Fruit fly (Drosophila melanogaster) whole organism, embryonic: ENCODE results near the gene CG11920.

Source experiments
- BEAF-32 ChIP-seq: fragments of 200-800 bp; sonication (Bioruptor generic); optimal IDR thresholded peaks from 3 replicates; lab custom pipeline; 2017; ENCODE audit warnings: missing biosample characterization, missing genetic modification characterization, mild to moderate bottlenecking, moderate library complexity, missing genetic modification reagents
- CG10267 ChIP-seq: fragments of 200-800 bp; sonication (Bioruptor generic); optimal IDR thresholded peaks from 2 replicates; lab custom pipeline; 2018; ENCODE audit warnings: missing biosample characterization, mild to moderate bottlenecking, missing genetic modification characterization, moderate library complexity
- CG12391 ChIP-seq: fragments of 200-800 bp; sonication (Bioruptor generic); optimal IDR thresholded peaks from 3 replicates; lab custom pipeline; 2018; ENCODE audit warnings: missing biosample characterization, mild to moderate bottlenecking, missing genetic modification characterization, moderate library complexity
- CG12659 ChIP-seq: fragments of 200-800 bp; sonication (Bioruptor generic); optimal IDR thresholded peaks from 3 replicates; lab custom pipeline; 2017; ENCODE audit warnings: mild to moderate bottlenecking, missing biosample characterization, missing genetic modification reagents, missing genetic modification characterization
- CG13287 ChIP-seq: fragments of 200-800 bp; sonication (Bioruptor generic); IDR thresholded peaks from 2 replicates; pipeline ENCODE4 v1.3.6; 2022; ENCODE audit warnings: missing biosample characterization, missing genetic modification characterization; ENCODE audit not compliant: partially characterized antibody
- CG14710 ChIP-seq: fragments of 200-800 bp; sonication (Bioruptor generic); optimal IDR thresholded peaks from 3 replicates; lab custom pipeline; 2019; ENCODE audit warnings: missing biosample characterization, mild to moderate bottlenecking, missing genetic modification characterization, moderate library complexity
- CG16779 ChIP-seq: fragments of 200-800 bp; sonication (Bioruptor generic); IDR thresholded peaks from 2 replicates; pipeline ENCODE4 v1.3.6; 2022; ENCODE audit warnings: missing biosample characterization, missing genetic modification characterization
- CG17361 ChIP-seq: fragments of 200-800 bp; sonication (Bioruptor generic); IDR thresholded peaks from 3 replicates; pipeline ENCODE4 v1.3.6; 2022; ENCODE audit warnings: missing biosample characterization, missing genetic modification characterization
- CG1792 ChIP-seq: fragments of 200-800 bp; sonication (Bioruptor generic); optimal IDR thresholded peaks from 2 replicates; lab custom pipeline; 2016; ENCODE audit warnings: missing biosample characterization, missing genetic modification characterization
- CG18011 ChIP-seq: fragments of 200-800 bp; sonication (Bioruptor generic); optimal IDR thresholded peaks from 2 replicates; lab custom pipeline; 2017; ENCODE audit warnings: missing biosample characterization, missing genetic modification characterization, mild to moderate bottlenecking, moderate library complexity, missing genotype
- CG18764 ChIP-seq: fragments of 200-800 bp; sonication (Bioruptor generic); optimal IDR thresholded peaks from 3 replicates; lab custom pipeline; 2016; ENCODE audit warnings: missing biosample characterization, missing genetic modification characterization
- CG2116 ChIP-seq: fragments of 200-800 bp; sonication (Bioruptor generic); optimal IDR thresholded peaks from 3 replicates; lab custom pipeline; 2018; ENCODE audit warnings: missing biosample characterization, mild to moderate bottlenecking, missing genetic modification characterization
- CG30020 ChIP-seq: fragments of 200-800 bp; optimal IDR thresholded peaks from 2 replicates; lab custom pipeline; 2019; ENCODE audit warnings: missing biosample characterization, mild to moderate bottlenecking, missing genetic modification characterization, moderate library complexity
- CG3065 ChIP-seq: fragments of 200-800 bp; sonication (Bioruptor generic); optimal IDR thresholded peaks from 2 replicates; lab custom pipeline; 2016; ENCODE audit warnings: missing biosample characterization, missing genetic modification characterization
- CG32767 ChIP-seq: fragments of 200-800 bp; sonication (Bioruptor generic); IDR thresholded peaks from 2 replicates; pipeline ENCODE4 v1.3.6; 2022; ENCODE audit warnings: missing biosample characterization, missing genetic modification characterization
- CG43689 ChIP-seq: fragments of 200-800 bp; sonication (Bioruptor generic); IDR thresholded peaks from 2 replicates; pipeline ENCODE4 v1.3.6; 2022; ENCODE audit warnings: missing biosample characterization, missing genetic modification characterization
- CG4617 ChIP-seq: fragments of 200-800 bp; sonication (Bioruptor generic); optimal IDR thresholded peaks from 3 replicates; lab custom pipeline; 2016; ENCODE audit warnings: missing biosample characterization, missing genetic modification characterization, borderline replicate concordance
- CG4820 ChIP-seq: fragments of 200-800 bp; sonication (Bioruptor generic); optimal IDR thresholded peaks from 3 replicates; lab custom pipeline; 2016; ENCODE audit warnings: missing biosample characterization, missing genetic modification characterization
- CG8388 ChIP-seq: fragments of 200-800 bp; sonication (Bioruptor generic); optimal IDR thresholded peaks from 2 replicates; lab custom pipeline; 2019; ENCODE audit warnings: missing biosample characterization, mild to moderate bottlenecking, missing genetic modification characterization, moderate library complexity
- CG9797 ChIP-seq: fragments of 200-800 bp; sonication (Bioruptor generic); optimal IDR thresholded peaks from 3 replicates; lab custom pipeline; 2018; ENCODE audit warnings: missing biosample characterization, mild to moderate bottlenecking, missing genetic modification characterization
- Dbx ChIP-seq: fragments of 200-800 bp; sonication (Bioruptor generic); IDR thresholded peaks from 3 replicates; pipeline ENCODE4 v1.3.6; 2022; ENCODE audit warnings: missing biosample characterization, missing genetic modification characterization
- Ets65A ChIP-seq: fragments of 200-800 bp; sonication (Bioruptor generic); peaks from one replicate; lab custom pipeline; 2016; ENCODE audit warnings: missing biosample characterization, missing genetic modification characterization
- Gug ChIP-seq: fragments of 200-800 bp; sonication (Bioruptor generic); IDR thresholded peaks from 4 replicates; pipeline ENCODE4 v1.3.6; 2022; ENCODE audit warnings: missing biosample characterization, missing genetic modification characterization
- HLH54F ChIP-seq: fragments of 200-800 bp; sonication (Bioruptor generic); optimal IDR thresholded peaks from 3 replicates; lab custom pipeline; 2016; ENCODE audit warnings: missing biosample characterization, missing genetic modification characterization
- Hmr ChIP-seq: fragments of 200-800 bp; sonication (Bioruptor generic); optimal IDR thresholded peaks from 3 replicates; lab custom pipeline; 2017; ENCODE audit warnings: mild to moderate bottlenecking, missing biosample characterization, missing genetic modification reagents, missing genetic modification characterization
- Hr39 ChIP-seq: fragments of >200 bp; optimal IDR thresholded peaks from 2 replicates; lab custom pipeline; 2017
- MBD-R2 ChIP-seq: fragments of 200-800 bp; sonication (Bioruptor generic); IDR thresholded peaks from 2 replicates; pipeline ENCODE4 v1.3.6; 2022; ENCODE audit warnings: missing biosample characterization, missing genetic modification characterization
- Mes4 ChIP-seq: fragments of 200-800 bp; sonication (Bioruptor generic); optimal IDR thresholded peaks from 2 replicates; lab custom pipeline; 2016; ENCODE audit warnings: missing biosample characterization, missing genetic modification characterization
- Mrtf ChIP-seq: fragments of 200-800 bp; sonication (Bioruptor generic); IDR thresholded peaks from 3 replicates; pipeline ENCODE4 v1.3.6; 2022; ENCODE audit warnings: missing biosample characterization, missing genetic modification characterization
- PHDP ChIP-seq: fragments of 200-800 bp; sonication (Bioruptor generic); optimal IDR thresholded peaks from 3 replicates; lab custom pipeline; 2018; ENCODE audit warnings: missing biosample characterization, mild to moderate bottlenecking, missing genetic modification characterization, moderate library complexity
- Sry-β ChIP-seq: fragments of 200-800 bp; sonication (Bioruptor generic); optimal IDR thresholded peaks from 2 replicates; lab custom pipeline; 2018; ENCODE audit warnings: missing biosample characterization, mild to moderate bottlenecking, missing genetic modification characterization, moderate library complexity
- amos ChIP-seq: fragments of 200-800 bp; sonication (Bioruptor generic); IDR thresholded peaks from 2 replicates; pipeline ENCODE4 v1.3.6; 2022; ENCODE audit warnings: missing biosample characterization, missing genetic modification characterization; ENCODE audit not compliant: partially characterized antibody
- chif ChIP-seq, 2 experiments: fragments of 200-800 bp; sonication (Bioruptor generic); optimal IDR thresholded peaks; 3 replicates each; lab custom pipeline; 2016; ENCODE audit warnings: missing biosample characterization in 2 of 2, missing genetic modification characterization in 2 of 2
- klu ChIP-seq: fragments of 200-800 bp; sonication (Bioruptor generic); IDR thresholded peaks from 2 replicates; pipeline ENCODE4 v1.3.6; 2022; ENCODE audit warnings: missing biosample characterization, missing genetic modification characterization
- lola ChIP-seq, 3 experiments: fragments of >200 bp in 2 of 3; fragments of 200-800 bp in 1 of 3; sonication (Bioruptor generic) in 1 of 3; optimal IDR thresholded peaks; 2 replicates each; lab custom pipeline; 2017 to 2019; ENCODE audit warnings: missing biosample characterization in 3 of 3, missing genetic modification characterization in 3 of 3, mild to moderate bottlenecking in 1 of 3, moderate library complexity in 1 of 3
- mld ChIP-seq: fragments of 200-800 bp; sonication (Bioruptor generic); IDR thresholded peaks from 3 replicates; pipeline ENCODE4 v1.3.6; 2022; ENCODE audit warnings: missing biosample characterization, missing genetic modification characterization; ENCODE audit not compliant: partially characterized antibody
- p53 ChIP-seq: fragments of 200-800 bp; sonication (Bioruptor generic); optimal IDR thresholded peaks from 2 replicates; lab custom pipeline; 2016; ENCODE audit warnings: missing biosample characterization, missing genetic modification characterization
- peb ChIP-seq: fragments of 200-800 bp; sonication (Bioruptor generic); IDR thresholded peaks from 2 replicates; pipeline ENCODE4 v1.3.6; 2022; ENCODE audit warnings: missing biosample characterization, missing genetic modification characterization
- pzg ChIP-seq: fragments of 200-800 bp; sonication (Bioruptor generic); optimal IDR thresholded peaks from 3 replicates; lab custom pipeline; 2018; ENCODE audit warnings: missing biosample characterization, mild to moderate bottlenecking, missing genetic modification characterization, moderate library complexity
- sc ChIP-seq, 3 experiments: fragments of >200 bp in 2 of 3; fragments of 200-800 bp in 1 of 3; sonication (Bioruptor generic) in 1 of 3; optimal IDR thresholded peaks; 2 replicates in 2 of 3; 3 replicates in 1 of 3; lab custom pipeline; 2017; ENCODE audit warnings: mild to moderate bottlenecking in 1 of 3, missing biosample characterization in 1 of 3, missing genetic modification characterization in 1 of 3, missing genetic modification reagents in 1 of 3
- sna ChIP-seq: fragments of 200-800 bp; sonication (Bioruptor generic); IDR thresholded peaks from 2 replicates; pipeline ENCODE4 v1.3.6; 2022; ENCODE audit warnings: missing biosample characterization, missing genetic modification characterization; ENCODE audit not compliant: partially characterized antibody
- stwl ChIP-seq: fragments of 200-800 bp; sonication (Bioruptor generic); optimal IDR thresholded peaks from 3 replicates; lab custom pipeline; 2018; ENCODE audit warnings: missing biosample characterization, mild to moderate bottlenecking, missing genetic modification characterization, moderate library complexity
- z ChIP-seq: fragments of 200-800 bp; sonication (Bioruptor generic); IDR thresholded peaks from 3 replicates; pipeline ENCODE4 v1.3.6; 2022; ENCODE audit warnings: missing biosample characterization, missing genetic modification characterization

The CG11920 gene

DNA sequence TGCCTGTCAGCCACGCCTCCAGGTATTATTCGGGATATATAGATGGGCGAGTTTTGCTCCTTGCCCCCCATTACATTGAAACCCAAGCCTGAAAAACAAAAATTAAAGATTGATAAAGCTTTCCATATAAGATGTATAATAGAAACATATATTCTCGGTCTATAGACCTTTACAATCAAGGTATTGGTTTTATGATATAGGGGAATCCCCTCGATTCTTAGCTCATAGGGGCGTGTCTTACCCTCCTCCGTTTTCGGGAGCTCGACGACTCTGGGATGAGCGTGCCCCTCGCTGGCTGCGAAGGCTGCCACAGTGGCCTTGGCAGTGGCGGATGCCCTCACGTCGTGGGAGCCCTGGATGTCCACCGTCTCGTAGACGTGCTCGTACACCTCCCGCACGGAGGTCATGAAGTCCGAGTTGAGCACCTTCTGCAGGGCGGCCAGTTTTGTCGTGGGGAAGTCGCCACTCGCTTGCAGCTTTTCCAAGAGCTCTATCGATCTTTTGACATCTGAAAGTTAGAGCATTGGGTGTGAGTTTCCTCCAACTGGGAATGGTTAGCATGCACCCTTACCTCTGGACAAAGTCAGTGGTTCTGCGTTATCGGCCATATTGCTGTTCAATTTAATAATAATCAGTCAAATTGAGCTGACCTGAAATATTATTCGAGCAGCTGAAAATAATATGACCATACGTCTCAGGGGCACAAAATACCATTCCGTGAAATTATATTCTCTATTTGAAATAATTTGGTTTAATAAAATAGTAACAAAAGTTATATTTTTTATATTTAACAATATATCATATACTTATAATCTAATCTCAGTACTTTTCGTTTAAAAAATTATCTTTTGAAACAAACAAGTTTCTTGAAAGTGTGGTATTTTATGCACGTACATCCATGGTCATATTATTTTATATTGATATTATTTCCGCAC, 9.5 kb upstream of the CG11920 start, which contains the start of the genes veli and PQBP1 (continued):
- TF ChIP-seq PHDP (tag; lab: Kevin White, UChicago) (peak; percentile 37), Dbx (no peak), BEAF-32 (peak; percentile 4), CG17361 (GFP tag; lab: Robert Waterston, UW) (no peak), lola (GFP tag; optimal IDR thresholded peaks at IDR 0.05; lab: Kevin White, UChicago) (no peak), Mrtf (GFP tag; lab: Robert Waterston, UW) (no peak), CG2116 (GFP tag; lab: Kevin White, UChicago) (peak; percentile 50), CG43689 (GFP tag; lab: Robert Waterston, UW) (no peak), Mes4 (GFP tag; lab: Kevin White, UChicago) (no peak), Gug (GFP tag; lab: Robert Waterston, UW) (no peak), CG30020 (tag; lab: Kevin White, UChicago) (peak; percentile 50), sc (optimal IDR thresholded peaks at IDR 0.05; lab: Kevin White, UChicago) (no peak), sc (GFP tag; optimal IDR thresholded peaks at IDR 0.05; lab: Kevin White, UChicago) (no peak), CG4820 (no peak), mld (peak; percentile 12; the same call in 1 of the 3 replicates), CG12659 (GFP tag; lab: Kevin White, UChicago) (peak; percentile 37), klu (GFP tag; lab: Robert Waterston, UW) (no peak), CG1792 (GFP tag; lab: Kevin White, UChicago) (no peak), MBD-R2 (GFP tag; lab: Robert Waterston, UW) (peak; percentile 41), HLH54F (GFP tag; lab: Kevin White, UChicago) (no peak), pzg (GFP tag; lab: Kevin White, UChicago) (peak; percentile 20), amos (GFP tag; lab: Robert Waterston, UW) (0 out of 2 replicates have a peak, but pooled peaks have one; percentile 18), CG4617 (GFP tag; lab: Kevin White, UChicago) (peak; percentile 50), CG10267 (tag; lab: Kevin White, UChicago) (peak; percentile 42), Hr39 (no peak), z (GFP tag; lab: Robert Waterston, UW) (no peak), CG16779 (no peak), CG9797 (GFP tag; lab: Kevin White, UChicago) (peak; percentile 51), peb (GFP tag; lab: Robert Waterston, UW) (no peak), sna (GFP tag; lab: Robert Waterston, UW) (no peak), CG18011 (no peak), stwl (tag; lab: Kevin White, UChicago) (peak; percentile 36), CG14710 (tag; lab: Kevin White, UChicago) (peak; percentile 50), CG32767 (GFP tag; lab: Robert Waterston, UW) (no peak), CG12391 (tag; lab: Kevin White, UChicago) (no peak), CG13287 (GFP tag; lab: Robert Waterston, UW) (peak; percentile 30; the same call in 1 of the 2 replicates), p53 (no peak), chif (GFP tag; optimal IDR thresholded peaks at IDR 0.05; lab: Kevin White, UChicago) (no peak)

DNA sequence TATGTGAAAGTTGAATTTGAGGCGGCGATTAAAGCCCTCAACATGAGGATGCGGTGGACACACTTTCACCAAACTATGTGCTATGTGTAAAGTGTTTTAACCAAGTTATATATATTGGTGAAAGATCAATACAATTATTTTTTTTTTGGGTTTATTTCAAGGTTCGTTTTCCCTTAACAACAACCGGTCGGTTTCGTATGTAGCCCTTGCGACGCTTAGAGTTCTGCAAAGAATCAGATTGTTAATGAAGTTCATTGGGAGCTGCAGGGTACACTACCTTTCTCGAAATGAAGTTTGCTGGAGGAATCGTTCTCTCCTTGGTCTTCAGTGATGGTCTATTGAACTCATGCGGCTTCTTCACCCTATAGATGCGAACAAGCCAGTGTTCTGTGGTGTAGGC, 7.8 kb upstream of the CG11920 start:
- TF ChIP-seq CG18764 (GFP tag; lab: Kevin White, UChicago) = no peak
- TF ChIP-seq Hmr (GFP tag; lab: Kevin White, UChicago) = no peak
- peak; percentile 93 for TF ChIP-seq Ets65A (GFP tag; lab: Kevin White, UChicago)
- TF ChIP-seq Sry-β (GFP tag; lab: Kevin White, UChicago) = no peak
- no peak for TF ChIP-seq CG3065
- TF ChIP-seq CG8388 (GFP tag; lab: Kevin White, UChicago) = no peak
